Fruit fly (Drosophila melanogaster) whole organism, embryonic: ENCODE results near the gene Dad1.
A peak's percentile ranks its signal among the peaks of the same experiment; 100 is the strongest.

ENCODE experiments used
- Bgb ChIP-seq: fragments of 200-800 bp; sonication (Bioruptor generic); IDR thresholded peaks from 2 replicates; pipeline ENCODE4 v1.3.6; 2022; ENCODE audit warnings: missing biosample characterization, missing genetic modification characterization; ENCODE audit not compliant: partially characterized antibody
- C15 ChIP-seq: fragments of 200-800 bp; sonication (Bioruptor generic); IDR thresholded peaks from 3 replicates; pipeline ENCODE4 v1.3.6; 2022; ENCODE audit warnings: missing biosample characterization, missing genetic modification characterization
- CG1024 ChIP-seq: fragments of 200-800 bp; sonication (Bioruptor generic); IDR thresholded peaks from 2 replicates; pipeline ENCODE4 v1.3.6; 2022; ENCODE audit warnings: missing biosample characterization, missing genetic modification characterization
- CG10267 ChIP-seq: fragments of 200-800 bp; sonication (Bioruptor generic); optimal IDR thresholded peaks from 2 replicates; lab custom pipeline; 2018; ENCODE audit warnings: missing biosample characterization, mild to moderate bottlenecking, missing genetic modification characterization, moderate library complexity
- CG10959 ChIP-seq: fragments of 200-800 bp; sonication (Bioruptor generic); IDR thresholded peaks from 2 replicates; pipeline ENCODE4 v1.3.6; 2022; ENCODE audit warnings: missing biosample characterization, missing genetic modification characterization
- CG11085 ChIP-seq: fragments of 200-800 bp; sonication (Bioruptor generic); IDR thresholded peaks from 2 replicates; pipeline ENCODE4 v1.3.6; 2022; ENCODE audit warnings: missing biosample characterization, missing genetic modification characterization
- CG11247 ChIP-seq: fragments of 200-800 bp; sonication (Bioruptor generic); IDR thresholded peaks from 2 replicates; pipeline ENCODE4 v1.3.6; 2022; ENCODE audit warnings: missing biosample characterization, missing genetic modification characterization
- CG11456 ChIP-seq: fragments of 200-800 bp; sonication (Bioruptor generic); IDR thresholded peaks from 3 replicates; pipeline ENCODE4 v1.3.6; 2022; ENCODE audit warnings: missing biosample characterization, missing genetic modification characterization
- CG12104 ChIP-seq: fragments of 200-800 bp; sonication (Bioruptor generic); optimal IDR thresholded peaks from 3 replicates; lab custom pipeline; 2016; ENCODE audit warnings: missing biosample characterization, missing genetic modification characterization
- CG12155 ChIP-seq: fragments of 200-800 bp; sonication (Bioruptor generic); optimal IDR thresholded peaks from 3 replicates; lab custom pipeline; 2016; ENCODE audit warnings: missing biosample characterization, missing genetic modification characterization
- CG13424 ChIP-seq: fragments of 200-800 bp; sonication (Bioruptor generic); optimal IDR thresholded peaks from 2 replicates; lab custom pipeline; 2019; ENCODE audit warnings: missing biosample characterization, mild to moderate bottlenecking, missing genetic modification characterization, moderate library complexity
- CG1647 ChIP-seq: fragments of 200-800 bp; sonication (Bioruptor generic); optimal IDR thresholded peaks from 3 replicates; lab custom pipeline; 2016; ENCODE audit warnings: missing biosample characterization, missing genetic modification characterization
- CG17361 ChIP-seq: fragments of 200-800 bp; sonication (Bioruptor generic); IDR thresholded peaks from 3 replicates; pipeline ENCODE4 v1.3.6; 2022; ENCODE audit warnings: missing biosample characterization, missing genetic modification characterization
- CG2199 ChIP-seq: fragments of 200-800 bp; sonication (Bioruptor generic); IDR thresholded peaks from 3 replicates; pipeline ENCODE4 v1.3.6; 2022; ENCODE audit warnings: missing biosample characterization, missing genetic modification characterization
- CG31365 ChIP-seq: fragments of 200-800 bp; sonication (Bioruptor generic); optimal IDR thresholded peaks from 2 replicates; lab custom pipeline; 2018; ENCODE audit warnings: missing biosample characterization, mild to moderate bottlenecking, missing genetic modification characterization
- CG32772 ChIP-seq: fragments of 200-800 bp; sonication (Bioruptor generic); IDR thresholded peaks from 2 replicates; pipeline ENCODE4 v1.3.6; 2022; ENCODE audit warnings: missing biosample characterization, missing genetic modification characterization
- CG33557 ChIP-seq: fragments of 200-800 bp; sonication (Bioruptor generic); optimal IDR thresholded peaks from 2 replicates; lab custom pipeline; 2019; ENCODE audit warnings: missing biosample characterization, mild to moderate bottlenecking, missing genetic modification characterization, moderate library complexity
- CG6765 ChIP-seq: fragments of 200-800 bp; sonication (Bioruptor generic); optimal IDR thresholded peaks from 3 replicates; lab custom pipeline; 2017; ENCODE audit warnings: missing biosample characterization, mild to moderate bottlenecking, missing genetic modification characterization
- CG7745 ChIP-seq: fragments of 200-800 bp; sonication (Bioruptor generic); optimal IDR thresholded peaks from 2 replicates; lab custom pipeline; 2018; ENCODE audit warnings: missing biosample characterization, mild to moderate bottlenecking, missing genetic modification characterization, moderate library complexity
- CG8290 ChIP-seq, 3 experiments: fragments of 200-800 bp; sonication (Bioruptor generic); optimal IDR thresholded peaks; 2 replicates each; lab custom pipeline; 2016 to 2019; ENCODE audit warnings: missing biosample characterization in 3 of 3, missing genetic modification characterization in 3 of 3, mild to moderate bottlenecking in 2 of 3, moderate library complexity in 1 of 3
- CG8944 ChIP-seq: fragments of 200-800 bp; sonication (Bioruptor generic); optimal IDR thresholded peaks from 3 replicates; lab custom pipeline; 2016; ENCODE audit warnings: missing biosample characterization, missing genetic modification characterization
- CG9932 ChIP-seq: fragments of 200-800 bp; sonication (Bioruptor generic); IDR thresholded peaks from 2 replicates; pipeline ENCODE4 v1.3.6; 2022; ENCODE audit warnings: missing biosample characterization, missing genetic modification characterization
- CkIIα-i1 ChIP-seq: fragments of 200-800 bp; sonication (Bioruptor generic); IDR thresholded peaks from 2 replicates; pipeline ENCODE4 v1.3.6; 2022; ENCODE audit warnings: missing biosample characterization, missing genetic modification characterization
- Dfd ChIP-seq, 2 experiments: fragments of >200 bp; optimal IDR thresholded peaks; 2 replicates each; lab custom pipeline; 2017; ENCODE audit warnings: missing biosample characterization in 2 of 2, missing genetic modification characterization in 2 of 2
- E2f2 ChIP-seq: fragments of 200-800 bp; sonication (Bioruptor generic); IDR thresholded peaks from 2 replicates; pipeline ENCODE4 v1.3.6; 2022; ENCODE audit warnings: missing biosample characterization, missing genetic modification characterization
- HHEX ChIP-seq: fragments of 200-800 bp; sonication (Bioruptor generic); optimal IDR thresholded peaks from 3 replicates; lab custom pipeline; 2017; ENCODE audit warnings: missing biosample characterization, mild to moderate bottlenecking, missing genetic modification characterization, missing genetic modification reagents
- Kr ChIP-seq: fragments of 200-800 bp; sonication (Bioruptor generic); optimal IDR thresholded peaks from 2 replicates; lab custom pipeline; 2017; ENCODE audit warnings: missing biosample characterization, mild to moderate bottlenecking, missing genetic modification characterization
- Nf-YB ChIP-seq: fragments of 200-800 bp; sonication (Bioruptor generic); optimal IDR thresholded peaks from 3 replicates; lab custom pipeline; 2019; ENCODE audit warnings: missing biosample characterization, mild to moderate bottlenecking, missing genetic modification characterization, moderate library complexity
- Opbp ChIP-seq: fragments of 200-800 bp; sonication (Bioruptor generic); IDR thresholded peaks from 3 replicates; pipeline ENCODE4 v1.3.6; 2022; ENCODE audit warnings: missing biosample characterization, missing genetic modification characterization; ENCODE audit not compliant: partially characterized antibody
- Pdp1 ChIP-seq, 2 experiments: fragments of 200-800 bp; sonication (Bioruptor generic); optimal IDR thresholded peaks; 3 replicates each; lab custom pipeline; 2016; ENCODE audit warnings: missing biosample characterization in 2 of 2, missing genetic modification characterization in 2 of 2, mild to moderate bottlenecking in 1 of 2, moderate library complexity in 1 of 2
- al ChIP-seq: fragments of 200-800 bp; sonication (Bioruptor generic); IDR thresholded peaks from 2 replicates; pipeline ENCODE4 v1.3.6; 2022; ENCODE audit warnings: missing biosample characterization, missing genetic modification characterization
- ara ChIP-seq: fragments of 200-800 bp; sonication (Bioruptor generic); IDR thresholded peaks from 2 replicates; pipeline ENCODE4 v1.3.6; 2022; ENCODE audit warnings: missing biosample characterization, missing genetic modification characterization
- cato ChIP-seq: fragments of 200-800 bp; sonication (Bioruptor generic); optimal IDR thresholded peaks from 2 replicates; lab custom pipeline; 2016; ENCODE audit warnings: missing biosample characterization, missing genetic modification characterization, borderline replicate concordance
- corto ChIP-seq: fragments of 200-800 bp; sonication (Bioruptor generic); optimal IDR thresholded peaks from 2 replicates; lab custom pipeline; 2016; ENCODE audit warnings: missing biosample characterization, mild to moderate bottlenecking, missing genetic modification characterization, moderate library complexity
- cwo ChIP-seq: fragments of 200-800 bp; sonication (Bioruptor generic); optimal IDR thresholded peaks from 3 replicates; lab custom pipeline; 2017; ENCODE audit warnings: missing biosample characterization, missing genetic modification characterization, mild to moderate bottlenecking, moderate library complexity, missing genetic modification reagents
- dimm ChIP-seq: fragments of 200-800 bp; sonication (Bioruptor generic); IDR thresholded peaks from 2 replicates; pipeline ENCODE4 v1.3.6; 2022; ENCODE audit warnings: missing biosample characterization, missing genetic modification characterization
- grau ChIP-seq: fragments of 200-800 bp; optimal IDR thresholded peaks from 3 replicates; lab custom pipeline; 2019; ENCODE audit warnings: missing biosample characterization, mild to moderate bottlenecking, missing genetic modification characterization, moderate library complexity
- gro ChIP-seq: fragments of 200-800 bp; sonication (Bioruptor generic); optimal IDR thresholded peaks from 2 replicates; lab custom pipeline; 2016; ENCODE audit warnings: missing biosample characterization, missing genetic modification characterization
- gsb ChIP-seq: fragments of 200-800 bp; sonication (Bioruptor generic); IDR thresholded peaks from 2 replicates; pipeline ENCODE4 v1.3.6; 2022; ENCODE audit warnings: missing biosample characterization, missing genetic modification characterization
- lab ChIP-seq: fragments of 200-800 bp; sonication (Bioruptor generic); optimal IDR thresholded peaks from 3 replicates; lab custom pipeline; 2017; ENCODE audit warnings: missing biosample characterization, missing genetic modification characterization, mild to moderate bottlenecking, moderate library complexity, missing genetic modification reagents
- lmd ChIP-seq: fragments of 200-800 bp; sonication (Bioruptor generic); IDR thresholded peaks from 2 replicates; pipeline ENCODE4 v1.3.6; 2022; ENCODE audit warnings: missing biosample characterization, missing genetic modification characterization
- lola ChIP-seq, 3 experiments: fragments of >200 bp in 2 of 3; fragments of 200-800 bp in 1 of 3; sonication (Bioruptor generic) in 1 of 3; optimal IDR thresholded peaks; 2 replicates each; lab custom pipeline; 2017 to 2019; ENCODE audit warnings: missing biosample characterization in 3 of 3, missing genetic modification characterization in 3 of 3, mild to moderate bottlenecking in 1 of 3, moderate library complexity in 1 of 3
- maf-S ChIP-seq: fragments of 200-800 bp; sonication (Bioruptor generic); optimal IDR thresholded peaks from 2 replicates; lab custom pipeline; 2016; ENCODE audit warnings: missing biosample characterization, missing genetic modification characterization
- sima ChIP-seq: fragments of 200-800 bp; sonication (Bioruptor generic); optimal IDR thresholded peaks from 2 replicates; lab custom pipeline; 2016; ENCODE audit warnings: missing biosample characterization, missing genetic modification characterization
- sisA ChIP-seq: fragments of 200-800 bp; sonication (Bioruptor generic); IDR thresholded peaks from 2 replicates; pipeline ENCODE4 v1.3.6; 2022; ENCODE audit warnings: missing biosample characterization, missing genetic modification characterization
- stwl ChIP-seq: fragments of 200-800 bp; sonication (Bioruptor generic); optimal IDR thresholded peaks from 3 replicates; lab custom pipeline; 2018; ENCODE audit warnings: missing biosample characterization, mild to moderate bottlenecking, missing genetic modification characterization, moderate library complexity
- wdn ChIP-seq: fragments of 200-800 bp; sonication (Bioruptor generic); IDR thresholded peaks from 2 replicates; pipeline ENCODE4 v1.3.6; 2022; ENCODE audit warnings: missing biosample characterization, missing genetic modification characterization
- zfh2 ChIP-seq: fragments of 200-800 bp; sonication (Bioruptor generic); optimal IDR thresholded peaks from 2 replicates; lab custom pipeline; 2016; ENCODE audit warnings: missing biosample characterization, missing genetic modification characterization

Dad1 gene

DNA sequence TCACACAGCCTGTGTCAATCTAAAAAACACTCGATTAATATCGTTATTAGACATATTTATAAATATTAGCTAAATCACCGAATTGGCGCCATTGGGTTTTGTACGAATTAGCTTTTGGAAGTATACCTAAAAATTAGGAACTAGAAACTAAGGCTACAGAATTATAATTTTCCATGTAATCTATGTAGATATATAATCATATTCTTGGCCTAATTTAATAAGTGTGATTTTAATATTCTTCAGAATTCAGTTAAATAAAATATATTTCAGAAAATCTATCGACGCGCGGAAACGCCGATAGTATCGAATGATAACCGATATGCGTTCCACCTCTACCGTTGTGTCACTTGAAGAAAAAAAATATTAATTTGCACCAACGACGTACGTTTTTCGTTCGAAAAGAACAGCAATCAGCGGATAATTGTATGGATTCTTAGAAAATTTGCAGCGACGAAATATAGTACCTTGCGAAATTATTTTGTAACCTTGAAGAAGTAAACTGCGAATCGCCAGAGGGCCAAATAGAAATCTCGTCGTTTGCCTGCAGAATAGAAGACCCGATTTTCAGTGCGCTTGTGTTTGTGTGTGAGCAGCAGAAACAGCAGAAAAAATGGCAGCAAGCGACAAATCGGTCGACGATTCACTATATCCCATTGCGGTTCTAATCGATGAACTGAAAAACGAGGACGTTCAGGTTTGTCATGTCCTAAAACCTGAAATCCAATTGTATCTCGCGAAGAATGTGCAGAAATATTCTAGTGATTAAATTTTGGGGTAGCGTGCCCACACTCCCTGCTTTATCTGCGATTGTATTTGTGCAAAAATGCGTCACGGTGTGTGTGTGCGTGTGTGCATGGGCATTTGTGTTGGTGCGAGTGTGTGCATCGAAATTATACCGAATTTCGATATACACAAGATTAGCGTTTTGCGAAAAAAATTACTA is 18.0 kb downstream of the Dad1 start, which contains the start of gene Pp2A-29B (continued):
- TF ChIP-seq CG8944 (GFP tag; lab: Kevin White, UChicago), result no peak
- TF ChIP-seq CG13424 (tag; lab: Kevin White, UChicago), result no peak
- no peak for TF ChIP-seq Kr (GFP tag; lab: Kevin White, UChicago)
- peak; percentile 13 for TF ChIP-seq CG8290 (GFP tag; optimal IDR thresholded peaks at IDR 0.05; lab: Kevin White, UChicago)
- TF ChIP-seq CG8290 (tag; optimal IDR thresholded peaks at IDR 0.05; lab: Kevin White, UChicago), result no peak
- TF ChIP-seq stwl, result peak; percentile 51
- TF ChIP-seq CG9932 (GFP tag; lab: Robert Waterston, UW), result peak; percentile 65
- peak; percentile 45 for TF ChIP-seq grau (tag; lab: Kevin White, UChicago)
- no peak for TF ChIP-seq CG1024 (GFP tag; lab: Robert Waterston, UW)
- no peak for TF ChIP-seq gsb (GFP tag; lab: Robert Waterston, UW)
- TF ChIP-seq lmd, result no peak; the same call in 1 of the 2 replicates
- TF ChIP-seq zfh2, result peak; percentile 29
- TF ChIP-seq maf-S (GFP tag; lab: Kevin White, UChicago), result no peak
- peak; percentile 15 for TF ChIP-seq lab
- TF ChIP-seq E2f2 (GFP tag; lab: Robert Waterston, UW), result peak; percentile 88
- no peak for TF ChIP-seq CG11456 (GFP tag; lab: Robert Waterston, UW)
- no peak for TF ChIP-seq CkIIα-i1 (GFP tag; lab: Robert Waterston, UW)
- TF ChIP-seq CG12104, result no peak
- no peak for TF ChIP-seq CG11085
- no peak for TF ChIP-seq al
- peak in 1 of 3 experiments; percentile 32 for TF ChIP-seq lola (GFP tag; optimal IDR thresholded peaks at IDR 0.05; lab: Kevin White, UChicago)
- TF ChIP-seq CG1647 (GFP tag; lab: Kevin White, UChicago), result no peak
- TF ChIP-seq sisA (GFP tag; lab: Robert Waterston, UW), result no peak
- no peak for TF ChIP-seq CG6765 (GFP tag; lab: Kevin White, UChicago)
- no peak for TF ChIP-seq cato (GFP tag; lab: Kevin White, UChicago)
- TF ChIP-seq cwo (GFP tag; lab: Kevin White, UChicago), result no peak
- TF ChIP-seq Pdp1 (GFP tag; optimal IDR thresholded peaks at IDR 0.05; lab: Kevin White, UChicago), result peak in 1 of 2 experiments; percentile 74
- peak; percentile 67; the same call in 2 of the 3 replicates for TF ChIP-seq CG17361 (GFP tag; lab: Robert Waterston, UW)
- no peak for TF ChIP-seq corto (GFP tag; lab: Kevin White, UChicago)
- TF ChIP-seq HHEX (GFP tag; lab: Kevin White, UChicago), result no peak
- no peak for TF ChIP-seq C15
- TF ChIP-seq Dfd (GFP tag; optimal IDR thresholded peaks at IDR 0.05; lab: Kevin White, UChicago), result no peak
- TF ChIP-seq sima (GFP tag; lab: Kevin White, UChicago), result no peak
- no peak for TF ChIP-seq CG31365
- peak; percentile 23 for TF ChIP-seq CG33557 (GFP tag; lab: Kevin White, UChicago)
- TF ChIP-seq CG11247 (GFP tag; lab: Robert Waterston, UW), result no peak
- no peak for TF ChIP-seq gro (GFP tag; lab: Kevin White, UChicago)
- no peak for TF ChIP-seq CG10959 (GFP tag; lab: Robert Waterston, UW)
- TF ChIP-seq ara (GFP tag; lab: Robert Waterston, UW), result no peak
- TF ChIP-seq CG32772, result no peak
- TF ChIP-seq CG12155 (GFP tag; lab: Kevin White, UChicago), result peak; percentile 16
- peak; percentile 97 for TF ChIP-seq Bgb (GFP tag; lab: Robert Waterston, UW)
- peak; percentile 96 for TF ChIP-seq Opbp (GFP tag; lab: Robert Waterston, UW)
- no peak for TF ChIP-seq wdn (GFP tag; lab: Robert Waterston, UW)
- no peak for TF ChIP-seq dimm
- TF ChIP-seq CG2199 (GFP tag; lab: Robert Waterston, UW), result no peak
- no peak for TF ChIP-seq CG7745 (tag; lab: Kevin White, UChicago)
- TF ChIP-seq Nf-YB, result no peak
- TF ChIP-seq CG10267, result peak; percentile 62
